Worm (Caenorhabditis elegans) whole organism, L2 larva: ENCODE data around the gene daf-7.

Experiments
- C34F6.9 ChIP-seq: fragments of 150-350 bp; optimal IDR thresholded peaks from 2 replicates; lab custom pipeline; 2014; ENCODE audit warnings: missing biosample characterization, missing genetic modification characterization
- F13H6.1 ChIP-seq: sonication (generic microtip); optimal IDR thresholded peaks from 2 replicates; lab custom pipeline; 2016; ENCODE audit warnings: missing genetic modification characterization, missing compliant biosample characterization
- R02D3.7 ChIP-seq: fragments of 150-350 bp; optimal IDR thresholded peaks from 2 replicates; lab custom pipeline; 2014; ENCODE audit warnings: missing biosample characterization, missing genetic modification characterization
- Y55F3AM.14 ChIP-seq: fragments of 200-800 bp; sonication (Bioruptor generic); optimal IDR thresholded peaks from 2 replicates; lab custom pipeline; 2018; ENCODE audit warnings: mild to moderate bottlenecking, missing genetic modification characterization, missing compliant biosample characterization
- ZK546.5 ChIP-seq: sonication (generic microtip); optimal IDR thresholded peaks from 2 replicates; lab custom pipeline; 2017; ENCODE audit warnings: missing biosample characterization, missing genetic modification characterization
- alr-1 ChIP-seq: fragments of 150-350 bp; optimal IDR thresholded peaks from 2 replicates; lab custom pipeline; 2014; ENCODE audit warnings: missing biosample characterization, missing genetic modification characterization
- aly-2 ChIP-seq: fragments of 150-350 bp; optimal IDR thresholded peaks from 2 replicates; lab custom pipeline; 2014; ENCODE audit warnings: missing biosample characterization, missing genetic modification characterization
- blmp-1 ChIP-seq: sonication (generic microtip); optimal IDR thresholded peaks from 2 replicates; lab custom pipeline; 2017; ENCODE audit warnings: missing genetic modification characterization, mild to moderate bottlenecking, missing compliant biosample characterization, antibody characterized with exemption, moderate library complexity; ENCODE audit not compliant: insufficient read depth
- crh-2 ChIP-seq: sonication (generic microtip); optimal IDR thresholded peaks from 2 replicates; lab custom pipeline; 2017; ENCODE audit warnings: missing biosample characterization, missing genetic modification characterization
- dmd-4 ChIP-seq: sonication (generic microtip); optimal IDR thresholded peaks from 2 replicates; lab custom pipeline; 2017; ENCODE audit warnings: missing biosample characterization, missing genetic modification characterization
- elt-1 ChIP-seq: fragments of 150-350 bp; optimal IDR thresholded peaks from 2 replicates; lab custom pipeline; 2014; ENCODE audit warnings: missing biosample characterization, missing genetic modification characterization
- elt-3 ChIP-seq: sonication (generic microtip); optimal IDR thresholded peaks from 2 replicates; lab custom pipeline; 2017; ENCODE audit warnings: missing biosample characterization, missing genetic modification characterization
- fos-1 ChIP-seq: fragments of 150-350 bp; optimal IDR thresholded peaks from 2 replicates; lab custom pipeline; 2014; ENCODE audit warnings: missing biosample characterization, missing genetic modification characterization
- gmeb-1 ChIP-seq: fragments of 150-350 bp; optimal IDR thresholded peaks from 2 replicates; lab custom pipeline; 2014; ENCODE audit warnings: missing biosample characterization, missing genetic modification characterization
- lin-11 ChIP-seq: fragments of 150-350 bp; sonication (generic microtip); optimal IDR thresholded peaks from 2 replicates; lab custom pipeline; 2014; ENCODE audit warnings: missing biosample characterization, missing genetic modification characterization, inconsistent platforms, mixed read lengths
- lin-13 ChIP-seq: fragments of 150-350 bp; optimal IDR thresholded peaks from 2 replicates; lab custom pipeline; 2014; ENCODE audit warnings: missing biosample characterization, missing genetic modification reagents, missing genetic modification characterization
- lin-39 ChIP-seq: fragments of 150-350 bp; optimal IDR thresholded peaks from 2 replicates; lab custom pipeline; 2014; ENCODE audit warnings: missing biosample characterization, missing genetic modification reagents, missing genetic modification characterization
- lsy-2 ChIP-seq, 2 experiments: fragments of 150-350 bp in 1 of 2; sonication (generic microtip) in 1 of 2; optimal IDR thresholded peaks; 2 replicates each; lab custom pipeline; 2014 to 2017; ENCODE audit warnings: missing biosample characterization in 2 of 2, missing genetic modification characterization in 2 of 2
- mab-5 ChIP-seq: fragments of 150-350 bp; optimal IDR thresholded peaks from 2 replicates; lab custom pipeline; 2014; ENCODE audit warnings: missing biosample characterization, missing genetic modification characterization
- mbf-1 ChIP-seq: sonication (generic microtip); optimal IDR thresholded peaks from 2 replicates; lab custom pipeline; 2017; ENCODE audit warnings: missing biosample characterization, missing genetic modification characterization
- mdl-1 ChIP-seq, 2 experiments: fragments of 150-350 bp in 1 of 2; sonication (generic microtip) in 1 of 2; optimal IDR thresholded peaks; 2 replicates each; lab custom pipeline; 2017; ENCODE audit warnings: missing biosample characterization in 2 of 2, missing genetic modification characterization in 2 of 2
- nhr-11 ChIP-seq: fragments of 150-350 bp; optimal IDR thresholded peaks from 2 replicates; lab custom pipeline; 2014; ENCODE audit warnings: missing biosample characterization, missing genetic modification characterization
- nhr-12 ChIP-seq: fragments of 150-350 bp; optimal IDR thresholded peaks from 2 replicates; lab custom pipeline; 2014; ENCODE audit warnings: missing biosample characterization, missing genetic modification characterization
- nhr-129 ChIP-seq: fragments of 150-350 bp; optimal IDR thresholded peaks from 2 replicates; lab custom pipeline; 2014; ENCODE audit warnings: missing biosample characterization, missing genetic modification characterization
- nhr-21 ChIP-seq: fragments of 150-350 bp; optimal IDR thresholded peaks from 2 replicates; lab custom pipeline; 2014; ENCODE audit warnings: missing biosample characterization, missing genetic modification characterization
- nhr-23 ChIP-seq: fragments of 150-350 bp; optimal IDR thresholded peaks from 2 replicates; lab custom pipeline; 2014; ENCODE audit warnings: missing biosample characterization, missing genetic modification reagents, missing genetic modification characterization
- nhr-237 ChIP-seq: fragments of 150-350 bp; optimal IDR thresholded peaks from 2 replicates; lab custom pipeline; 2014; ENCODE audit warnings: missing biosample characterization, missing genetic modification characterization
- nhr-25 ChIP-seq: fragments of 150-350 bp; sonication (generic microtip); optimal IDR thresholded peaks from 3 replicates; lab custom pipeline; 2014; ENCODE audit warnings: missing biosample characterization, missing genetic modification characterization
- peb-1 ChIP-seq: fragments of 150-350 bp; optimal IDR thresholded peaks from 2 replicates; lab custom pipeline; 2014; ENCODE audit warnings: missing biosample characterization, missing genetic modification characterization
- sma-3 ChIP-seq: sonication (generic microtip); optimal IDR thresholded peaks from 2 replicates; lab custom pipeline; 2016; ENCODE audit warnings: missing genetic modification reagents, missing genetic modification characterization, missing compliant biosample characterization
- sma-9 ChIP-seq, 2 experiments: fragments of 150-350 bp in 1 of 2; sonication (generic microtip) in 1 of 2; optimal IDR thresholded peaks; 2 replicates each; lab custom pipeline; 2014 to 2016; ENCODE audit warnings: missing genetic modification characterization in 2 of 2, mild to moderate bottlenecking in 1 of 2, missing biosample characterization in 1 of 2, missing compliant biosample characterization in 1 of 2, missing genetic modification reagents in 1 of 2, moderate library complexity in 1 of 2
- snpc-4 ChIP-seq: fragments of 150-350 bp; optimal IDR thresholded peaks from 2 replicates; lab custom pipeline; 2014; ENCODE audit warnings: missing biosample characterization, missing genetic modification characterization
- unc-55 ChIP-seq: fragments of 150-350 bp; sonication (generic microtip); optimal IDR thresholded peaks from 3 replicates; lab custom pipeline; 2014; ENCODE audit warnings: missing biosample characterization, missing genetic modification reagents, missing genetic modification characterization
- unc-62 ChIP-seq: fragments of 150-350 bp; optimal IDR thresholded peaks from 2 replicates; lab custom pipeline; 2014; ENCODE audit warnings: missing biosample characterization, missing genetic modification reagents, missing genetic modification characterization
- zag-1 ChIP-seq: fragments of 150-350 bp; optimal IDR thresholded peaks from 2 replicates; lab custom pipeline; 2014; ENCODE audit warnings: missing biosample characterization, missing genetic modification characterization
- ztf-1 ChIP-seq: fragments of 200-800 bp; sonication (Bioruptor generic); conservative IDR thresholded peaks from 2 replicates; pipeline ENCODE4 v1.3.6; 2022; ENCODE audit warnings: missing genetic modification characterization, missing compliant biosample characterization
- ztf-4 ChIP-seq: fragments of 150-350 bp; optimal IDR thresholded peaks from 2 replicates; lab custom pipeline; 2014; ENCODE audit warnings: missing biosample characterization, missing genetic modification characterization

The daf-7 gene

DNA sequence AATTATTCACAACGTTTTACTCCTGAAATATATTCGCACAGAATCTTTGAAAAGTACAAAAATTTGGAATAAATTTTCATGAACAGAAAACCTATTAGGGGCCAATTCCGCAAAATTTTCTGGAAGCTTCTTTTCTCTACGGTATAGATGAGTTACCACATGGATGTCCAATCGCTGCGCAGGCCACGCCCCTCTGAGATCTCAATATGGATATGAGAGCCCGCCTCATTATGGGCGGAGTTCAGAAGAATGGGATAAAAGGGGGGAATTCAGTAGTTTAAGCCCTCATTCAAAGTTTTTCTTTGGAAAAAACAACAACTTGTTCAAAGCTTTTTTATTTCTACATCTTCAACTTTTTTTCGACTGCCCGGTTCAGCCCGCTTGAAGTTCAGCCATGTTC lies at the start of gene daf-7:
Gene daf-7 (plus strand): TSS at position 301 of the 400 bp plus-strand sequence.
- TF ChIP-seq nhr-11 (tag; lab: Kevin White, UChicago) (no peak), alr-1 (tag; lab: Kevin White, UChicago) (no peak), mab-5 (tag; lab: Kevin White, UChicago) (no peak), C34F6.9 (no peak), sma-3 (GFP tag; lab: Kevin White, UChicago) (no peak), F13H6.1 (tag; lab: Kevin White, UChicago) (no peak), nhr-12 (tag; lab: Kevin White, UChicago) (no peak), peb-1 (tag; lab: Kevin White, UChicago) (no peak), nhr-237 (no peak), zag-1 (tag; lab: Kevin White, UChicago) (no peak), lin-13 (GFP tag; lab: Kevin White, UChicago) (no peak), ztf-1 (GFP tag; lab: Robert Waterston, UW) (no peak), snpc-4 (no peak), unc-55 (GFP tag; lab: Kevin White, UChicago) (no peak), dmd-4 (no peak), elt-3 (no peak), elt-1 (tag; lab: Kevin White, UChicago) (no peak)

- TF ChIP-seq unc-55 (GFP tag; lab: Kevin White, UChicago) (peak; percentile 57), elt-3 (no peak), fos-1 (tag; lab: Kevin White, UChicago) (no peak), nhr-25 (no peak), lin-39 (no peak), ztf-4 (tag; lab: Kevin White, UChicago) (no peak), mab-5 (tag; lab: Kevin White, UChicago) (no peak), peb-1 (tag; lab: Kevin White, UChicago) (no peak)
These were observed 49.1 kb upstream of the daf-7 start for ce11 chrIII:762508-762907.

DNA sequence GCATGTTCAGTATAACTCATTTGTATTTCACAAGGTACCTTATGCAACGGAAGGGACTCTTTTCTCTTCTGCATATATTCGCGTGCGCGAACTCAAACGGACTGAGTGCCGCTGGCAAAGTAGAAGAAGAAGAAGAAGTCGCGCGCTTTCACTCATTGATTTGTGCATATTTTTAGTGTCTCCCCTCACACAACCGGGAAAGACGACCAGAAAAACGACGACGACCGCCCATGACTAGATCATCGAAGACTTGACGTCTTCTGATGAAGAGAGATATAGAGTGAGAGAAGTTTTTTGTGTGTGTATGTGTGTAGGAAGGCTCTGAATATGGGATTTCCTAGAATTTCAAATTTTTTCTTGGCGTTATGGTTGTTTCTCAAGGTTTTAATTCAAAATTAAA lies 47.2 kb upstream of the daf-7 start:
- no peak for TF ChIP-seq peb-1 (tag; lab: Kevin White, UChicago)
- peak; percentile 18 for TF ChIP-seq lin-11
- TF ChIP-seq ZK546.5 (tag; lab: Kevin White, UChicago) = no peak
- peak in 1 of 2 experiments; percentile 47 for TF ChIP-seq lsy-2 (tag; optimal IDR thresholded peaks at IDR 0.05; lab: Kevin White, UChicago)
- no peak for TF ChIP-seq ztf-4 (tag; lab: Kevin White, UChicago)
- peak; percentile 3 for TF ChIP-seq sma-9 (GFP tag; optimal IDR thresholded peaks at IDR 0.05; lab: Kevin White, UChicago)
- no peak for TF ChIP-seq sma-9 (tag; optimal IDR thresholded peaks at IDR 0.05; lab: Kevin White, UChicago)
- no peak for TF ChIP-seq R02D3.7 (tag; lab: Kevin White, UChicago)
- TF ChIP-seq crh-2 (tag; lab: Kevin White, UChicago) = peak; percentile 58
- TF ChIP-seq Y55F3AM.14 = no peak
- TF ChIP-seq unc-55 (GFP tag; lab: Kevin White, UChicago) = peak; percentile 82
- peak; percentile 72 for TF ChIP-seq C34F6.9
- TF ChIP-seq mdl-1 (tag; optimal IDR thresholded peaks at IDR 0.05; lab: Kevin White, UChicago) = no peak
- TF ChIP-seq F13H6.1 (tag; lab: Kevin White, UChicago) = peak; percentile 29
- peak; percentile 47 for TF ChIP-seq nhr-129 (tag; lab: Kevin White, UChicago)
- no peak for TF ChIP-seq nhr-23 (tag; lab: Kevin White, UChicago)

DNA sequence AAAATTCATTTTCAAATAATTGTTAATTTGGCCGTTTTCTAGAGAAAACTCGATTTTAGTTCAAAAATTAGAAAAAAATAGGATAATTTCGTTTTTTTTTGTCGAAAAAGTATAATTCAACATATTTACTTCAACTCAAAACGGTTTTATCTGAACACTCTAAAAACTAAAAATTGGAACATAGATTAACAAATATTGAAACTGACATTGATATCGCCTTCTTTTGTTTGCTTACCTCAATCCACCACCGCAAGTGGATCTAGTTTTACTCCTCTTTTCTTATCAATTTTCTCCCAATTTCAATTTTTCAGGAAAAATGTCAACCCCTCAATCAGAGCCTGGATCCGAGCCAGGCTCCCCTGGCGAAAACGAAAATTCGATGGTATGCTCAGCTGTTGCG lies 46.8 kb upstream of the daf-7 start, which contains the start of gene ptl-1:
Gene ptl-1 (plus strand): TSS at position 301 of the 400 bp plus-strand sequence.
- TF ChIP-seq mbf-1 (tag; lab: Kevin White, UChicago) (no peak), gmeb-1 (tag; lab: Kevin White, UChicago) (no peak), aly-2 (tag; lab: Kevin White, UChicago) (no peak), blmp-1 (tag; lab: Kevin White, UChicago) (no peak), lin-13 (GFP tag; lab: Kevin White, UChicago) (no peak), unc-55 (GFP tag; lab: Kevin White, UChicago) (no peak), elt-1 (tag; lab: Kevin White, UChicago) (no peak), nhr-23 (tag; lab: Kevin White, UChicago) (no peak), unc-62 (GFP tag; lab: Kevin White, UChicago) (no peak), nhr-237 (no peak), C34F6.9 (no peak), fos-1 (tag; lab: Kevin White, UChicago) (no peak), nhr-21 (no peak)
